Fruit fly (Drosophila melanogaster) S2 (cell line): ENCODE measurements around the gene CG7739.

Source experiments
- CG8478 ChIP-seq: fragments of >200 bp; optimal IDR thresholded peaks from 2 replicates; lab custom pipeline; 2018
- CTCF ChIP-seq, 2 experiments: fragments of >200 bp; optimal IDR thresholded peaks; 2 replicates each; lab custom pipeline; 2018

DNA sequence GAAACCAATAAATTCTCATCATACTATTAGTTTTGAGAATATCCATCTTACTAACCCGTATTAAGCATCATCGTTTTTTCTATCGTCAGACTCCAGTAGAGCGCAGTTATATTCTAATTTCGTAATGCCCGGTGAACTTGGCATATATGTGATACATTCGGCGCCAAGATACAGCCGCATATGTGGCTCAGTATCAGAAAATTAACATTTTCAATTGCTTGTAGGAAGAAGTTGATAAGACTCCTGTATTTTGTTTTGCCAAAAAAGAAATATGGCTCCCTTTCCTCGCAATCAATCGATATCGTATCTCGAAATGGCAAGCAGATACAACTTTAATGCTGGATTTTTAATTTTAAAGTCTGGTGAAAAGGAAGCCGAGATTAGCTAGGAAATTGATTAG, 37.7 kb downstream of the CG7739 start, which contains the start of gene CG33986:
- no peak for TF ChIP-seq CTCF (optimal IDR thresholded peaks at IDR 0.05; lab: Kevin White, UChicago)
- no peak for TF ChIP-seq CG8478
